Fruit fly (Drosophila melanogaster) whole organism, wandering third instar larva: ENCODE data around the gene Brms1.

ENCODE experiments used
- Abd-B ChIP-seq: fragments of >200 bp; optimal IDR thresholded peaks from 2 replicates; lab custom pipeline; 2017; ENCODE audit warnings: missing biosample characterization, missing genetic modification characterization
- GATAd ChIP-seq: sonication (Bioruptor generic); optimal IDR thresholded peaks from 2 replicates; lab custom pipeline; 2016; ENCODE audit warnings: missing biosample characterization, missing genetic modification characterization
- Hr83 ChIP-seq: fragments of 200-300 bp; sonication (Bioruptor generic); optimal IDR thresholded peaks from 2 replicates; lab custom pipeline; 2016; ENCODE audit warnings: missing biosample characterization, mild to moderate bottlenecking, missing genetic modification characterization, moderate library complexity; ENCODE audit not compliant: poor library complexity, severe bottlenecking
- Mio ChIP-seq: sonication (Bioruptor generic); optimal IDR thresholded peaks from 2 replicates; lab custom pipeline; 2016; ENCODE audit warnings: missing biosample characterization, missing genetic modification characterization
- ey ChIP-seq: fragments of 200-800 bp; sonication (Bioruptor generic); optimal IDR thresholded peaks from 2 replicates; lab custom pipeline; 2016; ENCODE audit warnings: missing biosample characterization, missing genetic modification characterization
- jim ChIP-seq: fragments of 175-275, 200-325 bp; sonication (Bioruptor generic); optimal IDR thresholded peaks from 2 replicates; lab custom pipeline; 2016; ENCODE audit warnings: missing biosample characterization, mild to moderate bottlenecking, missing genetic modification characterization
- pan ChIP-seq: fragments of >200 bp; optimal IDR thresholded peaks from 2 replicates; lab custom pipeline; 2017
- psq ChIP-seq: fragments of 200-800 bp; sonication (Bioruptor generic); optimal IDR thresholded peaks from 3 replicates; lab custom pipeline; 2017; ENCODE audit warnings: missing biosample characterization, mild to moderate bottlenecking, missing genetic modification characterization, moderate library complexity
- tai ChIP-seq: sonication (Bioruptor generic); optimal IDR thresholded peaks from 2 replicates; lab custom pipeline; 2016; ENCODE audit warnings: missing biosample characterization, missing genetic modification characterization

DNA sequence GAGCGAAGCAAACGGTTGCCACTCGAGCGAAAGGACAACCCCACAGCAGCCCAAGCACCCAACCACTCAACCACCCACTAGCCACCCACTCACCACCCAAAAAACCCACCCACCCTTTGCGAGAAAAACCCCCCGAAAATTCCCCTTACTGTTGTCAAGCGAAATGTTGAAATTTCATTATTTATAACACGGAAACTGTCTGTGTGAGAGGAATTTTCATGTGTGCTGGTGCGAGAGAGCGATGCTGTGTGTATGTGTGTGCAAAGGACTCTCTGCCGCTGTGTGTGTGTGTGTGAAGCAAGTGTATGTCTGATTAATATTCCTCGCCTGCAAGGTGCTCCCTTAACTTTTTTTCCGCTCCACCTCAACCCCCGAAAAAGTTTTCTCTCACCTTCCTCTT lies 20.4 kb upstream of the Brms1 start:
- TF ChIP-seq psq (GFP tag; lab: Kevin White, UChicago) (no peak), pan (no peak), tai (GFP tag; lab: Kevin White, UChicago) (no peak), GATAd (GFP tag; lab: Kevin White, UChicago) (no peak), Mio (GFP tag; lab: Kevin White, UChicago) (no peak), ey (GFP tag; lab: Kevin White, UChicago) (no peak), Abd-B (GFP tag; lab: Kevin White, UChicago) (no peak), jim (no peak), Hr83 (GFP tag; lab: Kevin White, UChicago) (no peak)
